Worm (Caenorhabditis elegans) whole organism, L4/young adult: Measurements from ENCODE around the gene ZK1320.5.

ENCODE experiments used
- W03F9.2 ChIP-seq: fragments of 150-350 bp; optimal IDR thresholded peaks from 2 replicates; lab custom pipeline; 2014; ENCODE audit warnings: missing biosample characterization, missing genetic modification characterization
- dao-5 ChIP-seq: sonication (generic microtip); optimal IDR thresholded peaks from 2 replicates; lab custom pipeline; 2016; ENCODE audit warnings: missing genotype, missing genetic modification characterization, moderate library complexity, missing compliant biosample characterization
- him-1 ChIP-seq: sonication (generic microtip); optimal IDR thresholded peaks from 2 replicates; lab custom pipeline; 2016; ENCODE audit warnings: missing genotype, missing genetic modification reagents, missing genetic modification characterization, missing compliant biosample characterization

The ZK1320.5 gene

DNA sequence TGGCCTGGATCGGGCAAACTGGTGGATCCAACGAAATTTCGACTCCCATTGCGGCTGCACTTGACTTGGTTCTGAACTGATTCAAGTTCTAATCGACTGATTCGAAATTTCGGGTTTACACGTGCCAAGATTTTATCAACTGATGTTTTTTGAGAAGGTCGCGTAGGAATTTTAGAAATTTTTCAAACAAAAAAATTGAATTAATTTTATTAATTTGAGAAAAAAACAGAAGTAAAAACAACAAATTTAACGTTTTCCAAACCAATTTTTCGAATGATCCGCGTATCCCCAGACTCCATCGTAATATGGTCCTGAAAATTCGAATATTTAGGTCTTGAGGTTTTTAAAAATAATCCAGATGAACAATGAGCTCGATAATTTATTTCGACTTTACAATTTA lies 12.6 kb downstream of the ZK1320.5 start, which contains the start of gene ZK1307.3:
Gene ZK1307.3 (minus strand): TSS at position 101 of the 400 bp plus-strand sequence.
- TF ChIP-seq him-1 (tag; lab: Kevin White, UChicago) (no peak), W03F9.2 (tag; lab: Kevin White, UChicago) (no peak), dao-5 (tag; lab: Kevin White, UChicago) (no peak)

DNA sequence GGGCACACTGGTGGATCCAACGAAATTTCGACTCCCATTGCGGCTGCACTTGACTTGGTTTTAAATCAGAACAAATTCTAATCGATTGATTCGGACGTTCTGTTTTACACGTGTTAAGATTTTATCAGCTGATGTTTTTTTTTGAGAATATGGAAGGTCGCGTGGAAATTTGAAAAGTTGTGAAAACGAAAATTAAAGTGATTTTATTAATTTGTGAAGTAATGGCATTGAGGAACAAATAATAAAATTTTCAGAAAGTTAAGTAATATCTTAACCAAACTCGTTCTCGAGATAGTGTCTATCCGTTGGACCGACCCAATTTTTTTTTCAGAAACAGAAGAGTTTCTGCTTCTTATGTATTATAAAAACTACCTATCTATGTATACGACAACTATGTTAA lies 13.8 kb downstream of the ZK1320.5 start, which contains the start of gene ZK1307.4:
Gene ZK1307.4 (minus strand): TSS at position 101 of the 400 bp plus-strand sequence.
- TF ChIP-seq dao-5 (tag; lab: Kevin White, UChicago) (no peak), him-1 (tag; lab: Kevin White, UChicago) (no peak), W03F9.2 (tag; lab: Kevin White, UChicago) (no peak)

DNA sequence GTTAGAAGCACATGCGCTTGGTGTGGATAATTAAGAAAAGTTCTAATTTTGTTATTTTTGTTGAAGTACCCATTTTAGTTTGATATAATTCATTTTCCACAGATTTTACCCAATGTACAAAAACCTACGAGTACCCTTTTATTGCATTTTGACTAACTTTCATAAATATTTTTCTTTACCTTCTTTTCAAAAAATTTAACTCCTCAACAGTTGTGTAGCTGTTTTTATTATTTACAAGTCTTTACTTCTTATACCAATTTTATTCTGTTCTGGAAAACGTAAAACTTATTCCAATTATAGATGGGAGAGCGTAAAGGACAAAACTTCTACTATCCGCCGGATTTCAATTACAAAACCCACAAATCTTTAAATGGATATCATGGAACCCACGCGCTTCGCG lies 16.3 kb downstream of the ZK1320.5 start, which contains the start of gene ZK1307.9:
Gene ZK1307.9 (plus strand): TSS at position 301 of the 400 bp plus-strand sequence.
- TF ChIP-seq dao-5 (tag; lab: Kevin White, UChicago) (no peak), W03F9.2 (tag; lab: Kevin White, UChicago) (no peak)

DNA sequence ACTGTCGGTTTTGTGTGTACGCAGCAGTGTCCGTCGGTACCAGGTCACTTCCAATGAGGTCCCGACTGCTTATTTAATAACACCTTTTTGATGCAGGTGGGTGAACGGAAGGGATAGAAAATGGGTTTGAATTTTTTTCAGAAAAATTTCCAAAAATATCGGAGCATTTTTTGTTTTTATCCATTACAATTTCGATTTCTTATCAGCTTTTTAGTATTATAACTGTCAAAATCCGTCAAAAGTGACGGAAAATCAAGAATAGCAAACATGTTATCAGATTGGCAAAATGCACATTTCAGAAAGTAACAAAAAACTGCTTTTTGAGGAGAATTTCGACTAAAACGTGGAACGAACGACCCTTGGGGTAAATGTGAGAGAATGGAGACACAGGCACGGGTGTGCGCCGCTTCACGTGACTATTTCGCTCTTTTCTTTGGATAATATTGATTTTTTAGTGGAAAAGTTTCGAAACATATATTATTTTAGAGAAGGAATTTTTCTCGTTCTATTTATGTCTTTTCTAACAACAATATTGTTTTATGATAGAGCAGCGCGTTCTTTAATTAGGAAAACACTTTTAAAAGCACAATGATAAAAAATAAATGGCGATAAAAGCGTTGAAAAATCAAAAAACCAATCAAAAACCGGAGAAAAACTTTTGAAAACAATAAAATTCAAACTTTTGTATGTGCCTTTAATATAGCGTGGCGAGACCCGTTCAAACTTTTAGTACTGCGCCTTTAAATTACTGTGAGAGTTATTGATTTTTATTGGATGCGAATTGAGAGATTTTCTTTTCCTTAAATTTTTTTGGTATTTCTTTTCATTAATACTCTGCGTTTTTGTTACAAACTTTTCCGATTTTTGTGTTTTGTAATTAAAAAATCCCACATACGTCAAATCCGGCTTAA lies 18.3 kb downstream of the ZK1320.5 start, which contains the start of gene sqv-8:
Gene sqv-8 (plus strand): TSS at position 51 of the 911 bp plus-strand sequence.
- no peak for TF ChIP-seq W03F9.2 (tag; lab: Kevin White, UChicago)
- no peak for TF ChIP-seq dao-5 (tag; lab: Kevin White, UChicago)
- TF ChIP-seq him-1 (tag; lab: Kevin White, UChicago): no peak

DNA sequence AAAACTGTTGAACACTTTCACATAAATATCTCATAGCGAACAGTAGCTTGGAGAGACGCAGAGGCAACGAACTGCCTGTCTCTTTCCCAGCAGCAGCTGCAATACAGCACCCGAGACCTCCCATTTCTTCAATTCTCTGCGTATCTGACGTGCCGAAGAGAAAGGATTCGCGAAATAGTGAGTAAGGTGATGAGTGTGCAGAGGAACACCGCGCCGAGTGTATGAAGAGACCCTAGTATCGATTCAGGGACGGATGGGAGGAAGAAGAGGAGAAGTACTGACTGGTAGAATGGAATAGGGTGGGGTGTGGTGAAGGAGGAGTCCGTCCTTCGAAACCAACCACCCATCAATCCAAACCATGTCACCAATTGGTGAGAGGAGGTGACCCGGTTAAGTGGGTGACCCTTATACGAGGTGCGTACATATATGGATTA lies 19.3 kb downstream of the ZK1320.5 start:
- TF ChIP-seq him-1 (tag; lab: Kevin White, UChicago) (no peak), W03F9.2 (tag; lab: Kevin White, UChicago) (no peak), dao-5 (tag; lab: Kevin White, UChicago) (no peak)

DNA sequence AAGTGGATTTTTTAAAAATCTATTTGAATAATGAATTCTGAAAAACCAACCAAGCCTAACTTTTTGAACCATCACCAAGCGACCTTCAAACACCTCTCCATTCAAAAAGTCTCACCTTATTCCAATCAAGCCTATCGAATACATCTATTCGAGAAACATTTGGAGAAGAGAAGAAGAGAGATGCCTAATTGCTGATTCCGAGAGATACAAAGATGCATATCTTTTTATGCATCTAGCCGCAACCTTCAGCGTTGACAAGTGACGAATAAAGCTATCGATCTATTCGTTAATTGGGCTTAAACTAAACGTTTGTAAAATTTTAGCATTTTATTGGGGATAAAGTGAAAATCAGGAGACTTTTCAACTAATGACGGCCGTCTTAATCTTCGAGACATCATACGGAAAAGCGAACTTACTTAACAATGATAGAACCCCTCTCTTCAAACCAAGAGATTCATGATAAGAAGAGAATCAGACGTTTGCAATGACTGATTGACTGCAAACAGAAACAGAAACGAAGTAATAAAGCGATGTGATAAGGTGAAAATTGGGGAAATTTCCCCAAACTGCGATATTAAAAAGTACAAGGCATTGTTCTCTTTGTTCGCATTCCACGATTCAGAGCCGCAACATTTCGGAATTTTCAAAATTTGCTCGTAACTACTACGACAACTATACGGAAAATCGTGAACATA lies 20.4 kb downstream of the ZK1320.5 start:
- TF ChIP-seq W03F9.2 (tag; lab: Kevin White, UChicago) (peak; percentile 15), dao-5 (tag; lab: Kevin White, UChicago) (no peak), him-1 (tag; lab: Kevin White, UChicago) (no peak)

DNA sequence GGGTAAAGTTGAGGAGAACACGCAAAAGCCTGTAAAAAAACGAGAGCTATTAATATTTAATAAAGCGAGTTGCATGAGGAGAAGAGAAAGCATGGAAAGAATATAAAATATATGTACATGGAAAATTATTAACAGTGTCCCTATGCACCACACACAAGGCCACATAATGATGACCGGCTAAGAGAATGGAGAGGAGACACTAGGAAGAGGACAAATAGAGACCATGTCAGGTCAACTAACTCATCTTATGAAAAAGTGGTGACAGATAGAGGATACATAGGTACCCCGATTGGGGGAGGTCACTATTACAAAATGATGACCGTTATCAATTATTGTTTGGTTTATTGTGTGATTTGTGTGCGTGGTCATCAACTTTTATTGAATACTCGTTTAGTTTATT lies 21.0 kb downstream of the ZK1320.5 start, which contains the start of gene fzr-1:
Gene fzr-1 (minus strand): TSS at position 29 of the 400 bp plus-strand sequence.
- no peak for TF ChIP-seq W03F9.2 (tag; lab: Kevin White, UChicago)
- TF ChIP-seq him-1 (tag; lab: Kevin White, UChicago): no peak
- TF ChIP-seq dao-5 (tag; lab: Kevin White, UChicago): no peak

DNA sequence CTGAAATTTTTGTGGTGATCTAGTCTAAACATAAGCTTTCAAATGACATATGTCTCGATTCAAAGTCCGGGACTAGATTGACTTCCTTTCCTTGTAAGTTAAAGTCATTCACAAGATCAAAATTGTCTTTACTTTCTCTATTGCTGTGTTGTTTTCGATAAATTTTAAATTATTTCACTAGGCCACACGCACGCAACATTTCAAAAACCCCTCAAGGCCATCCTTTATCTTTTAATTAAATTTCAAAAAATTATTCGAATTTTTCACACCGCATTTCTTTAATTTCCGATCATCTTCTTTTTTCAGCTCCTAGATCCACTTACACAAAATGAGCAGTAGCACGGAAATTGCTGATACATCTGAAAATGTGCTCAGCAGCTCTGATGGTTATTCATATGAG lies 29.2 kb downstream of the ZK1320.5 start, which contains the start of gene ZK1307.7:
Gene ZK1307.7 (plus strand): TSS at position 301 of the 400 bp plus-strand sequence.
- no peak for TF ChIP-seq him-1 (tag; lab: Kevin White, UChicago)
- TF ChIP-seq W03F9.2 (tag; lab: Kevin White, UChicago): no peak

DNA sequence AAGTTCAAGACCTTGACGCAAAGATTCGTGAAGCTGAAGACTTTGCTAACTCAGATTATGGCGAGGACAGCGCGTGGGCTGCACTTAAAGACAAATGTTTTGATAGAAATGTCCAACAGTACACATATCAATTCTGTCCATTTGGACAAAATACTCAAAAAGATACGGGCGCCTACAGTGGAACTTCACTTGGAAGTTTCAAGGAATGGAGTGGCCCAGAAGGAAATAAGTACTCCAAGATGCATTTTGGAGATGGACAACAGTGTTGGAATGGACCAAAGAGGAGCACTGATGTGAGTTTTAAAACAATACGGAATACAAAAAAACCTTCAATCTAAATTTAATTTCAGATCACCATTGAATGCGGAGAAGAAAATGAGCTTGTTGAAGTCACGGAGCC lies 39.5 kb downstream of the ZK1320.5 start:
- TF ChIP-seq W03F9.2 (tag; lab: Kevin White, UChicago) (no peak), dao-5 (tag; lab: Kevin White, UChicago) (no peak), him-1 (tag; lab: Kevin White, UChicago) (no peak)

DNA sequence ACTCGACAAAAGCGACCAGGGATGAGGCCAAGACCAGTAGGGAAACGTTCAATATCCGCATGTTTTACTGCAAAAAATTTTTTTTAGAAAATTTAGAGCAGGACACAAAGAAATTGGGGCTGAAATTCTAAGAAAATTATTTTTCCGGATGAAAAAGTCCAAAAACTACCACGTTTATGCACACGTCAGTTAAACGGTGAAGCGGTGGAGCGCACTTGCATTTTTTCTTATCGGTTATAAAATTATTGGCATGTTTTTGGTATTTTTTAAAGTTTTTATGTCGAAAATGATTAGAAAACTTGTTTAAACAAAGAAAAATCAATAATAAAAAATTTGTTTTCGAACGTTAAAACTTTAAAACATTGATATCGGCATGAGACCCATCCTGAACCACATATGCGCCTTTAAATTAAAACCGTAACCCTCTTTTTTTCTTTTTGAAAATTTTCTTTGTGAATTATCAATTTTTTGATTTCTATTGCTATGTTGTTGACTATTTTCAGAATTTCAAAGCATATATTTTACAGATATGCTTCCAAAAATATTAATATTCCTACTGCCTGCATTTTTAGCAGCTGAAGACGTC lies 41.3 kb downstream of the ZK1320.5 start, which contains the start of the genes dnj-20 and ZK1307.8:
Gene dnj-20 (minus strand): TSS at position 67 of the 586 bp plus-strand sequence.
Gene ZK1307.8 (plus strand): TSS at position 504 of the 586 bp plus-strand sequence.
- TF ChIP-seq him-1 (tag; lab: Kevin White, UChicago) (no peak), W03F9.2 (tag; lab: Kevin White, UChicago) (peak; percentile 35)

DNA sequence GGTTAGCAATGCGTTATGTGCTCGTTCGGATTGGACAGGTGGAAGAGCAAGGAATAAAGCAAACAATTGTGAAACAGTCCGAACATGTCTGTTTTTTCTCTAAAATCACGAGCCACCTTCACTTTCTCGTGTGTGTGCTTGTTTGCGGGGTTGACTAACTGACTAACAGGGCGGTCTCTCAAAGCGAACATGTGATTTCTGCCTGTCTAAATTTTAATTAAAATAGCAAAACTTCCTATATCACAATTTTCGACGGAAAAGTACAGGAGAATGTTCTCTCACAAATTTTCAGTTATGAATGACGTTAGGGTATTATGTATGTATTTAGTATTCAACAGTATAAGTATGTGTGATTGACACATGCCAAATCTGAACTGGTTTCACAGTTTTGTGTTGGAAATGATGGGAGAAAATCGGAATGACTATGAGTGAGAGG lies 43.5 kb downstream of the ZK1320.5 start:
- no peak for TF ChIP-seq dao-5 (tag; lab: Kevin White, UChicago)
- TF ChIP-seq W03F9.2 (tag; lab: Kevin White, UChicago): peak; percentile 14

DNA sequence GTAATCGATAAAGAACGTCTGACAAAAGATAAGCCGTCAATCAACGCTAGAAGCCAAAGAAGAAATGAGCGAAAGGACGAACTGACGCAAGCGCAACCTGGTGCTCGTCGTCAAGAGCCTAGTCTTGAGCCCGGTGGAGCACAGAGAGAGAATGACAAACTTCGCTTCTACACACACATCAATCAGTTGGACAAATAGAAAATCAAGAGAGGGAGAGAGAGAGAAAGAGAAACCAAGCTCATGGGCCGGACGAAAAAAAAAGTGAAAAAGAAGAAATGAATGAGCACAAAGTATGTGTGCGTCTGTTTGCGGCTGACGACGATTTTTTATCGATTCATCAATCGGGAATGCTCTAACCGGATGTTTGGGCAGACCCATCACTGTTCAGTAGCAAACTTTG lies 44.4 kb downstream of the ZK1320.5 start:
- no peak for TF ChIP-seq dao-5 (tag; lab: Kevin White, UChicago)
- no peak for TF ChIP-seq W03F9.2 (tag; lab: Kevin White, UChicago)
- no peak for TF ChIP-seq him-1 (tag; lab: Kevin White, UChicago)
